Worm (Caenorhabditis elegans): ENCODE results near the gene T01C3.2.

The T01C3.2 gene

DNA sequence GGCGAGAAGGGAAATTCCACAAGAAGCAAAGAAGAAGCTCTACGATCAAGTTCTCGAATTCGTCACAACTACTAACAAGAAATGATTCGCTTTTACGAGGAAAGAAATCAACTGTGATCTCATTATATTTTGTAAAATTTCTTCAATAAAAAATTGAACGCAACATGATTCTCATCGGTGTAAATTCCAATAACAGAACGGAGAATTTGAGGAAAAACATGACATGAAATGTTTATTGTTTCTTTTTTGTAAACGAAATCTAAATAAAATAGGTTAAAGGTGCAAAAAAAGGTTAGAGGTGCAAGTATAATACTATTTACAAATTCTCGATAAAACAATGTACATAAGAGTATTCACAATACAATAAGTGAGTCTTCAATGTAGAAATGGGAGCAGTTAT, 521 bp downstream of the T01C3.2 start (continued):
- no peak for TF ChIP-seq nfyb-1 (GFP tag; IDR thresholded peaks at IDR 0.05)
- no peak for TF ChIP-seq lin-35 (GFP tag; optimal IDR thresholded peaks at IDR 0.05)
- no peak for TF ChIP-seq ccch-3 (GFP tag; optimal IDR thresholded peaks at IDR 0.05)
- peak; percentile 85 for TF ChIP-seq snpc-1.3 (tag; optimal IDR thresholded peaks at IDR 0.05; ENCODE audit: insufficient read depth)
- no peak for TF ChIP-seq aptf-3 (GFP tag; IDR thresholded peaks at IDR 0.05)
- TF ChIP-seq F55B11.4 (tag; optimal IDR thresholded peaks at IDR 0.05; ENCODE audit: borderline replicate concordance, insufficient read depth) = no peak
- TF ChIP-seq hsf-1 (GFP tag; IDR thresholded peaks at IDR 0.05) = peak; percentile 79
- no peak for TF ChIP-seq sdz-38 (tag; optimal IDR thresholded peaks at IDR 0.05)
- no peak for TF ChIP-seq ZK185.1 (tag; optimal IDR thresholded peaks at IDR 0.05; ENCODE audit: poor library complexity, severe bottlenecking)
- no peak for TF ChIP-seq nhr-179 (tag; optimal IDR thresholded peaks at IDR 0.05)
- no peak; the same call in 1 of the 2 replicates for TF ChIP-seq lin-26 (GFP tag; IDR thresholded peaks at IDR 0.05)
- no peak for TF ChIP-seq ztf-22 (GFP tag; optimal IDR thresholded peaks at IDR 0.05)
- TF ChIP-seq tbp1 (GFP tag; optimal IDR thresholded peaks at IDR 0.05) = peak; percentile 42
- TF ChIP-seq nhr-90 (tag; optimal IDR thresholded peaks at IDR 0.05) = no peak
- TF ChIP-seq madf-10 (tag; optimal IDR thresholded peaks at IDR 0.05) = no peak
- peak; percentile 11 for TF ChIP-seq repo-1 (tag; optimal IDR thresholded peaks at IDR 0.05)
- 0 out of 2 replicates have a peak, but pooled peaks have one; percentile 41 for TF ChIP-seq ceh-40 (GFP tag; IDR thresholded peaks at IDR 0.05)
- TF ChIP-seq C17E4.6 (GFP tag; IDR thresholded peaks at IDR 0.05) = 0 out of 2 replicates have a peak, but pooled peaks have one; percentile 44
- TF ChIP-seq dox-1 (GFP tag; IDR thresholded peaks at IDR 0.05) = no peak; the same call in 1 of the 2 replicates
- TF ChIP-seq athp-1 (tag; optimal IDR thresholded peaks at IDR 0.05) = peak; percentile 71
- peak; percentile 69 for TF ChIP-seq rcor-1 (GFP tag; IDR thresholded peaks at IDR 0.05)
- TF ChIP-seq F10E7.11 (tag; optimal IDR thresholded peaks at IDR 0.05) = no peak
- TF ChIP-seq F22D6.2 (tag; optimal IDR thresholded peaks at IDR 0.05) = no peak
- TF ChIP-seq nhr-120 (GFP tag; IDR thresholded peaks at IDR 0.05) = no peak
- no peak for TF ChIP-seq snpc-4 (GFP tag; optimal IDR thresholded peaks at IDR 0.05)
- TF ChIP-seq snpc-4 (tag; optimal IDR thresholded peaks at IDR 0.05) = no peak
- TF ChIP-seq ceh-79 (tag; optimal IDR thresholded peaks at IDR 0.05) = no peak
- peak; percentile 65 for TF ChIP-seq unc-130 (GFP tag; optimal IDR thresholded peaks at IDR 0.05)
- no peak for TF ChIP-seq T26A5.8 (tag; optimal IDR thresholded peaks at IDR 0.05)
- no peak for TF ChIP-seq F57A8.1 (GFP tag; optimal IDR thresholded peaks at IDR 0.05)
- peak; percentile 44; the same call in 1 of the 2 replicates for TF ChIP-seq egl-44 (GFP tag; IDR thresholded peaks at IDR 0.05)
- TF ChIP-seq zim-3 (tag; optimal IDR thresholded peaks at IDR 0.05) = no peak
- peak; percentile 12; the same call in 1 of the 2 replicates for TF ChIP-seq hmg-1.2 (GFP tag; IDR thresholded peaks at IDR 0.05)
- peak; percentile 76 for TF ChIP-seq madf-6 (GFP tag; IDR thresholded peaks at IDR 0.05)
- peak; percentile 46 for TF ChIP-seq lsl-1 (GFP tag; optimal IDR thresholded peaks at IDR 0.05)
- TF ChIP-seq pha-4 (tag; optimal IDR thresholded peaks at IDR 0.05) = no peak
- TF ChIP-seq ama-1 (optimal IDR thresholded peaks at IDR 0.05) = no peak
- TF ChIP-seq ama-1 (GFP tag; optimal IDR thresholded peaks at IDR 0.05) = peak in 1 of 2 experiments; percentile 49
- TF ChIP-seq ztf-18 (tag; optimal IDR thresholded peaks at IDR 0.05) = no peak
- TF ChIP-seq madf-3 (GFP tag; IDR thresholded peaks at IDR 0.05) = peak; percentile 48; the same call in 1 of the 2 replicates
- TF ChIP-seq B0336.3 (GFP tag; IDR thresholded peaks at IDR 0.05) = peak; percentile 84
- TF ChIP-seq nfya-2 (GFP tag; IDR thresholded peaks at IDR 0.05) = no peak
- no peak for TF ChIP-seq ztf-25 (GFP tag; IDR thresholded peaks at IDR 0.05)
- TF ChIP-seq ekl-4 (GFP tag; IDR thresholded peaks at IDR 0.05) = peak; percentile 72
- no peak for TF ChIP-seq him-1 (tag; optimal IDR thresholded peaks at IDR 0.05)
- no peak for TF ChIP-seq F52B5.7 (tag; optimal IDR thresholded peaks at IDR 0.05)
- 0 out of 2 replicates have a peak, but pooled peaks have one; percentile 23 for TF ChIP-seq F33H1.4 (GFP tag; IDR thresholded peaks at IDR 0.05)
- TF ChIP-seq hlh-12 (tag; optimal IDR thresholded peaks at IDR 0.05) = no peak
- TF ChIP-seq ceh-27 (GFP tag; optimal IDR thresholded peaks at IDR 0.05) = no peak
- TF ChIP-seq ztf-28 (GFP tag; IDR thresholded peaks at IDR 0.05) = no peak

All from whole organism, young adult.